Worm (Caenorhabditis elegans) whole organism, midembryonic: ENCODE results near the gene dach-1.

Experiments
- flt-1 ChIP-seq: fragments of 200-800 bp; sonication (Bioruptor generic); IDR thresholded peaks from 2 replicates; pipeline ENCODE4 v1.3.6; 2022; ENCODE audit warnings: missing genetic modification characterization, missing compliant biosample characterization
- ztf-29 ChIP-seq: fragments of 200-800 bp; sonication (Bioruptor generic); IDR thresholded peaks from 2 replicates; pipeline ENCODE4 v1.3.6; 2022; ENCODE audit warnings: missing genetic modification reagents, missing genetic modification characterization, missing compliant biosample characterization

DNA sequence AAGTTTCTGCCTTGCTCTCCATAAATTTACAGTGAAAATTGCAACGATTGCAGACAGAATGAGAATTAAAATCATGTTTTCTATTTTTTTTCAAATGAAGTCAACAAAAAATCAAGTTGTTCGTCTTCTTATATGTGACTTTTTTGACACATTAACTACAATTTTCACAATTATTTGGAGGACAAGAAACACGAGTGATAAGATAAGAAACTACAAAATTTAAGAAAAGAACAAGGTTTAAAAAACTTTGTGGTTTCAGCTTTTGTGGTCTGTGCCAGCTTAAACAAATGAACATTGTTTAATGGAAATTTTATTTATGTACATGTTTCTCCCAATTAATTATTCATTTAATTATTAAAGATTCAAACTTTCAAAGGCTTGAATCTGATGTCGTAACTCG is 20.6 kb downstream of the dach-1 start, which contains the start of gene cyp-34A9:
- no peak for TF ChIP-seq flt-1 (GFP tag; lab: Robert Waterston, UW)
- TF ChIP-seq ztf-29 (GFP tag; lab: Robert Waterston, UW), result no peak
